Worm (Caenorhabditis elegans) whole organism, L4/young adult: ENCODE measurements around the gene ife-3.

Experiments used
- W03F9.2 ChIP-seq: fragments of 150-350 bp; optimal IDR thresholded peaks from 2 replicates; lab custom pipeline; 2014; ENCODE audit warnings: missing biosample characterization, missing genetic modification characterization
- him-1 ChIP-seq: sonication (generic microtip); optimal IDR thresholded peaks from 2 replicates; lab custom pipeline; 2016; ENCODE audit warnings: missing genotype, missing genetic modification reagents, missing genetic modification characterization, missing compliant biosample characterization

DNA sequence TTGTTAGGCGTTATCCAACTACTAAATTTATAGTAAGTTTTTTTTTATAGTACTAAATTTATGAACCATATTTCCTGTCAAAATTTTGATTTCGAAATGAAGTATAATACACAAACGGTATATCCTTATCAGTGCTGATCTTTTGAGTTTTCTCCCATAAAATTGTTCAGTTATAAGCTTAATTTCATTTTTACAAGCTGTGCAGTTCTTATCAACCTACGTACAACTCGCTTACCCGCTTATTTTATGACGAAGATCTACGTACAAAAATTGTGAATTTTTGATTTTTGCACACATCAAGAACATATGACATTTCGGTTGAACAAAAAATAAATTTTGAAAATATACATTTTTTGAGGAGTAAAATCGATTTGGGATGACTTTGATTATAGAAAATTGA, 36.4 kb upstream of the ife-3 start:
- TF ChIP-seq him-1 (tag; lab: Kevin White, UChicago) (no peak), W03F9.2 (tag; lab: Kevin White, UChicago) (no peak)
